Fruit fly (Drosophila melanogaster) whole organism, embryonic: ENCODE results near the gene CG3091.

Experiments used
- CG31224 ChIP-seq: fragments of 200-800 bp; sonication (Bioruptor generic); IDR thresholded peaks from 2 replicates; pipeline ENCODE4 v1.3.6; 2022; ENCODE audit warnings: missing biosample characterization, missing genetic modification characterization
- CG7963 ChIP-seq: fragments of 200-800 bp; sonication (Bioruptor generic); IDR thresholded peaks from 3 replicates; pipeline ENCODE4 v1.3.6; 2022; ENCODE audit warnings: missing biosample characterization, missing genetic modification characterization; ENCODE audit not compliant: partially characterized antibody
- Ets97D ChIP-seq: fragments of 200-800 bp; sonication (Bioruptor generic); optimal IDR thresholded peaks from 3 replicates; lab custom pipeline; 2016; ENCODE audit warnings: missing biosample characterization, missing genetic modification characterization
- H15 ChIP-seq: fragments of 200-800 bp; sonication (Bioruptor generic); IDR thresholded peaks from 3 replicates; pipeline ENCODE4 v1.3.6; 2022; ENCODE audit warnings: missing biosample characterization, missing genetic modification characterization
- HLH4C ChIP-seq: fragments of 200-800 bp; sonication (Bioruptor generic); IDR thresholded peaks from 3 replicates; pipeline ENCODE4 v1.3.6; 2022; ENCODE audit warnings: missing biosample characterization, missing genetic modification characterization; ENCODE audit not compliant: partially characterized antibody
- Sox100B ChIP-seq: fragments of 200-800 bp; sonication (Bioruptor generic); optimal IDR thresholded peaks from 3 replicates; lab custom pipeline; 2018; ENCODE audit warnings: missing biosample characterization, mild to moderate bottlenecking, missing genetic modification characterization
- ato ChIP-seq: fragments of 200-800 bp; sonication (Bioruptor generic); IDR thresholded peaks from 2 replicates; pipeline ENCODE4 v1.3.6; 2022; ENCODE audit warnings: missing biosample characterization, missing genetic modification characterization; ENCODE audit not compliant: partially characterized antibody
- bbx ChIP-seq: fragments of 200-800 bp; sonication (Bioruptor generic); IDR thresholded peaks from 2 replicates; pipeline ENCODE4 v1.3.6; 2022; ENCODE audit warnings: missing biosample characterization, missing genetic modification characterization; ENCODE audit not compliant: partially characterized antibody
- cas ChIP-seq: fragments of 200-800 bp; sonication (Bioruptor generic); IDR thresholded peaks from 2 replicates; pipeline ENCODE4 v1.3.6; 2022; ENCODE audit warnings: missing biosample characterization, missing genetic modification characterization
- gfzf ChIP-seq: fragments of 200-800 bp; sonication (Bioruptor generic); optimal IDR thresholded peaks from 2 replicates; lab custom pipeline; 2016; ENCODE audit warnings: missing biosample characterization, mild to moderate bottlenecking, missing genetic modification characterization, moderate library complexity

- TF ChIP-seq CG31224 (no peak), Sox100B (GFP tag; lab: Kevin White, UChicago) (no peak), CG7963 (GFP tag; lab: Robert Waterston, UW) (no peak), bbx (GFP tag; lab: Robert Waterston, UW) (no peak), cas (no peak), HLH4C (GFP tag; lab: Robert Waterston, UW) (no peak), ato (GFP tag; lab: Robert Waterston, UW) (no peak), Ets97D (no peak), gfzf (GFP tag; lab: Kevin White, UChicago) (no peak), H15 (GFP tag; lab: Robert Waterston, UW) (no peak)
Observed at dm6 chrX:2208641-2209241, 45.3 kb downstream of the CG3091 start.
